Worm (Caenorhabditis elegans) whole organism, L4 larva: ENCODE data around the gene str-88.

Experiments used
- F10B5.3 ChIP-seq: sonication (generic microtip); optimal IDR thresholded peaks from 2 replicates; lab custom pipeline; 2016; ENCODE audit warnings: mild to moderate bottlenecking, missing genetic modification characterization, missing compliant biosample characterization
- F49E8.2 ChIP-seq: sonication (generic microtip); optimal IDR thresholded peaks from 2 replicates; lab custom pipeline; 2016; ENCODE audit warnings: missing compliant biosample characterization, mild to moderate bottlenecking, missing genetic modification characterization, borderline replicate concordance
- R02D3.7 ChIP-seq: fragments of 150-350 bp; sonication (generic microtip); optimal IDR thresholded peaks from 3 replicates; lab custom pipeline; 2014; ENCODE audit warnings: missing biosample characterization, missing genetic modification characterization
- T20F7.1 ChIP-seq: fragments of 200-800 bp; sonication (Bioruptor generic); optimal IDR thresholded peaks from 2 replicates; lab custom pipeline; 2018; ENCODE audit warnings: mild to moderate bottlenecking, missing genetic modification characterization, missing compliant biosample characterization
- Y105C5A.15 ChIP-seq: fragments of 200-800 bp; sonication (Bioruptor generic); IDR thresholded peaks from 2 replicates; pipeline ENCODE4 v1.3.6; 2022; ENCODE audit warnings: missing genetic modification characterization, missing compliant biosample characterization
- Y48G9A.11 ChIP-seq: fragments of 200-800 bp; sonication (Bioruptor generic); IDR thresholded peaks from 2 replicates; pipeline ENCODE4 v1.3.6; 2022; ENCODE audit warnings: missing genetic modification reagents, missing genetic modification characterization, missing compliant biosample characterization
- ZK337.2 ChIP-seq: fragments of 200-800 bp; sonication (Bioruptor generic); IDR thresholded peaks from 2 replicates; pipeline ENCODE4 v1.3.6; 2022; ENCODE audit warnings: missing genetic modification reagents, missing genetic modification characterization, missing compliant biosample characterization
- ceh-20 ChIP-seq: fragments of 200-800 bp; sonication (Bioruptor generic); IDR thresholded peaks from 2 replicates; pipeline ENCODE4 v1.3.6; 2022; ENCODE audit warnings: missing genetic modification reagents, missing genetic modification characterization, missing compliant biosample characterization
- ceh-62 ChIP-seq: sonication (generic microtip); optimal IDR thresholded peaks from 2 replicates; lab custom pipeline; 2017; ENCODE audit warnings: missing biosample characterization, missing genetic modification characterization
- ceh-82 ChIP-seq: sonication (generic microtip); optimal IDR thresholded peaks from 2 replicates; lab custom pipeline; 2017; ENCODE audit warnings: missing biosample characterization, missing genetic modification characterization
- cey-2 ChIP-seq: sonication (generic microtip); optimal IDR thresholded peaks from 3 replicates; lab custom pipeline; 2017; ENCODE audit warnings: missing genetic modification characterization, mild to moderate bottlenecking, missing compliant biosample characterization, antibody characterized with exemption, borderline replicate concordance; ENCODE audit not compliant: insufficient read depth
- daf-16 ChIP-seq, 3 experiments: sonication (generic microtip); optimal IDR thresholded peaks; 2 replicates each; lab custom pipeline; 2016 to 2017; ENCODE audit warnings: missing genetic modification characterization in 3 of 3, missing genetic modification reagents in 3 of 3, mild to moderate bottlenecking in 2 of 3, missing compliant biosample characterization in 2 of 3, missing biosample characterization in 1 of 3, moderate library complexity in 1 of 3
- daf-8 ChIP-seq: fragments of 200-800 bp; sonication (Bioruptor generic); IDR thresholded peaks from 2 replicates; pipeline ENCODE4 v1.3.6; 2022; ENCODE audit warnings: missing genetic modification characterization, missing compliant biosample characterization
- duxl-1 ChIP-seq: sonication (generic microtip); optimal IDR thresholded peaks from 2 replicates; lab custom pipeline; 2016; ENCODE audit warnings: mild to moderate bottlenecking, missing genetic modification characterization, moderate library complexity, missing compliant biosample characterization; ENCODE audit not compliant: poor library complexity
- fkh-10 ChIP-seq: fragments of 150-350 bp; optimal IDR thresholded peaks from 2 replicates; lab custom pipeline; 2014; ENCODE audit warnings: missing biosample characterization, missing genetic modification reagents, missing genetic modification characterization
- fos-1 ChIP-seq: fragments of 150-350 bp; optimal IDR thresholded peaks from 2 replicates; lab custom pipeline; 2014; ENCODE audit warnings: missing biosample characterization, missing genetic modification characterization
- gei-8 ChIP-seq: fragments of 200-800 bp; sonication (Bioruptor generic); optimal IDR thresholded peaks from 2 replicates; lab custom pipeline; 2018; ENCODE audit warnings: mild to moderate bottlenecking, missing genetic modification characterization, missing compliant biosample characterization
- lin-38 ChIP-seq: fragments of 200-800 bp; sonication (Bioruptor generic); IDR thresholded peaks from 2 replicates; pipeline ENCODE4 v1.3.6; 2022; ENCODE audit warnings: missing genetic modification reagents, missing genetic modification characterization, missing compliant biosample characterization
- lin-39 ChIP-seq: fragments of 150-350 bp; optimal IDR thresholded peaks from 2 replicates; lab custom pipeline; 2014; ENCODE audit warnings: missing biosample characterization, missing genetic modification reagents, missing genetic modification characterization
- lsy-2 ChIP-seq, 2 experiments: fragments of 150-350 bp in 1 of 2; sonication (generic microtip) in 1 of 2; optimal IDR thresholded peaks; 2 replicates each; lab custom pipeline; 2014 to 2017; ENCODE audit warnings: missing biosample characterization in 2 of 2, missing genetic modification characterization in 2 of 2
- mxl-3 ChIP-seq: fragments of 200-800 bp; sonication (Bioruptor generic); optimal IDR thresholded peaks from 2 replicates; lab custom pipeline; 2018; ENCODE audit warnings: mild to moderate bottlenecking, missing genetic modification characterization, missing compliant biosample characterization
- nhr-10 ChIP-seq: fragments of 150-350 bp; optimal IDR thresholded peaks from 2 replicates; lab custom pipeline; 2014; ENCODE audit warnings: missing biosample characterization, missing genetic modification characterization
- php-3 ChIP-seq: fragments of 200-800 bp; sonication (Bioruptor generic); IDR thresholded peaks from 2 replicates; pipeline ENCODE4 v1.3.6; 2022; ENCODE audit warnings: missing genetic modification reagents, missing genetic modification characterization, missing compliant biosample characterization
- pqm-1 ChIP-seq: sonication (generic microtip); optimal IDR thresholded peaks from 2 replicates; lab custom pipeline; 2017; ENCODE audit warnings: missing biosample characterization, missing genetic modification characterization
- rbr-2 ChIP-seq: sonication (generic microtip); optimal IDR thresholded peaks from 2 replicates; lab custom pipeline; 2016; ENCODE audit warnings: missing genotype, missing genetic modification characterization, missing compliant biosample characterization
- sdz-12 ChIP-seq: fragments of 200-800 bp; sonication (Bioruptor generic); optimal IDR thresholded peaks from 2 replicates; lab custom pipeline; 2018; ENCODE audit warnings: mild to moderate bottlenecking, missing genetic modification characterization, missing compliant biosample characterization
- spr-1 ChIP-seq: sonication (generic microtip); optimal IDR thresholded peaks from 2 replicates; lab custom pipeline; 2016; ENCODE audit warnings: mild to moderate bottlenecking, missing genetic modification characterization, missing compliant biosample characterization
- tag-97 ChIP-seq: fragments of 200-800 bp; sonication (Bioruptor generic); IDR thresholded peaks from 2 replicates; pipeline ENCODE4 v1.3.6; 2022; ENCODE audit warnings: missing genetic modification characterization, missing compliant biosample characterization
- unc-130 ChIP-seq: sonication (generic microtip); optimal IDR thresholded peaks from 2 replicates; lab custom pipeline; 2016; ENCODE audit warnings: missing genetic modification reagents, missing genetic modification characterization, missing compliant biosample characterization
- unc-62 ChIP-seq, 3 experiments: fragments of 150-350 bp in 1 of 3; sonication (generic microtip); optimal IDR thresholded peaks in 2 of 3; peaks in 1 of 3; 1 replicate in 1 of 3; 2 replicates in 2 of 3; lab custom pipeline; 2014 to 2017; ENCODE audit warnings: missing biosample characterization in 3 of 3, missing genetic modification characterization in 3 of 3, missing genetic modification reagents in 3 of 3, missing genotype in 1 of 3
- zfp-3 ChIP-seq: fragments of 200-800 bp; sonication (Bioruptor generic); conservative IDR thresholded peaks from 2 replicates; pipeline ENCODE4 v1.3.6; 2022; ENCODE audit warnings: missing genetic modification reagents, missing genetic modification characterization, missing compliant biosample characterization
- ztf-11 ChIP-seq: fragments of 150-350 bp; optimal IDR thresholded peaks from 2 replicates; lab custom pipeline; 2014; ENCODE audit warnings: missing biosample characterization, missing genetic modification characterization

Gene str-88

DNA sequence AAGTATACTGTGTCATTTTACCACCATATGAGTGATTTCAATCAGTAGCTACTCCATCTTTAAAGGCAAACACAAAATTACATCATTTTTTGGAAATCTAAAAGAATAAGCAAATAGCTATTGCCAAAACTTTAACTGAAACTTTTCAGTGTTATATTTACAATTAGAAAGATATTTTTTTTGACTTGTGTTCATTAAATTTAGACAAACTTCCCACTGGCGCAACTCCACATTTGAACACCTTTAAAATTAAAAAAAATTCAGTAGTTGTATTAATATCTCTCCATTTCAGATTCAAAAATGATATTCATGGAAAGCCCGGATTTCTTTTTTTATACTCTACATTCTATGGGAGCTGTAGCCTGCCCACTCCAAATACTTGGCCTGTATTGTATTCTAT, 30.2 kb upstream of the str-88 start, which contains the start of gene srh-264:
TSS of gene srh-264 (plus strand) at position 301 of the 400 bp plus-strand sequence.
- TF ChIP-seq lin-38 (GFP tag; lab: Robert Waterston, UW) (no peak), F49E8.2 (tag; lab: Kevin White, UChicago) (no peak), rbr-2 (tag; lab: Kevin White, UChicago) (no peak), unc-62 (GFP tag; optimal IDR thresholded peaks at IDR 0.05 in 1 of 2; lab: Kevin White, UChicago) (no peak), unc-62 (tag; optimal IDR thresholded peaks at IDR 0.05; lab: Kevin White, UChicago) (no peak), fkh-10 (GFP tag; lab: Kevin White, UChicago) (no peak), ztf-11 (tag; lab: Kevin White, UChicago) (no peak), zfp-3 (GFP tag; lab: Robert Waterston, UW) (no peak), php-3 (GFP tag; lab: Robert Waterston, UW) (no peak), tag-97 (GFP tag; lab: Robert Waterston, UW) (no peak), daf-8 (GFP tag; lab: Robert Waterston, UW) (no peak), nhr-10 (no peak)
- TF ChIP-seq, all 104 proteins: peak for 0

DNA sequence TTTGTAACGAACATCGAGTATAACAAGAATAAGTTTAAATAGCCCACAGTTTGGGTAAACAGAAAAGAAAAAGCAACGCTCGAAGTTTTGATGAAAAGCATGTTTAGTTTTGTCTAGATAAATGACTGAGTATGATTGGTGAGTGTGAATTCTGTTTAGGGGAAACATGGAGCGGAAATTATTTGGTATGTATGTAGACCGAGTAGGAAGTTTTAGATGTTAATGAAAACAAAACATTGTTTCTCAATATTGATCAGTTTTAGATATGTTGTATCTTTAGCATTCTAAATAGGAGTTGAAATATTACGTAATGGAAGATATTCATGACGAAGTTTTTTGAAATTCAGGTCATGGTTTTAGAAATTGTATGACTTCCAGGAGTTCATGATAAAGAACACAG, 29.0 kb upstream of the str-88 start, which contains the start of gene srbc-63:
TSS of gene srbc-63 (minus strand) at position 101 of the 400 bp plus-strand sequence.
- TF ChIP-seq Y48G9A.11 (GFP tag; lab: Robert Waterston, UW) (no peak), pqm-1 (tag; lab: Kevin White, UChicago) (no peak), unc-130 (GFP tag; lab: Kevin White, UChicago) (no peak), cey-2 (no peak)
- TF ChIP-seq, all 104 proteins: peak for 0

DNA sequence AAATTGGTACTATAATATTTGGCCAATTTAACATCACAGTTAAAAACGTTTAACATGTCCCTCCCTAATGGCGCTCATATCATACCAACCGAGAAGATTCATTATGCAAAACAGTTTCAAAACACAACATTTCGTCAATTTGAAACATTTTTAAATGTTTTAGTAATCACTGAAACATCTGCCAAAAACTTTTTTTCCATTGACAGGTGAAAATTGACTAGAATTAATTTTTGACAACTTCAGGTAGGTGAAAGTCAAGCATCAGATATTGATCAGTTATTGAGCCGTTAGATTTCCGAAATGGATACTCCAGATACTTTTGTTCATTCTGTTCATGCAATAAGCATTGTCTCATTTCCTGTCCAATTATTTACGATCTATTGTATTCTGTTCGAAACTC, 23.3 kb upstream of the str-88 start, which contains the start of gene srh-257:
TSS of gene srh-257 (plus strand) at position 301 of the 400 bp plus-strand sequence.
- TF ChIP-seq F10B5.3 (tag; lab: Kevin White, UChicago) (no peak), fos-1 (tag; lab: Kevin White, UChicago) (no peak), ceh-62 (tag; lab: Kevin White, UChicago) (no peak), spr-1 (no peak), ceh-82 (tag; lab: Kevin White, UChicago) (no peak), lin-39 (no peak), ceh-20 (GFP tag; lab: Robert Waterston, UW) (no peak), T20F7.1 (GFP tag; lab: Kevin White, UChicago) (no peak)

DNA sequence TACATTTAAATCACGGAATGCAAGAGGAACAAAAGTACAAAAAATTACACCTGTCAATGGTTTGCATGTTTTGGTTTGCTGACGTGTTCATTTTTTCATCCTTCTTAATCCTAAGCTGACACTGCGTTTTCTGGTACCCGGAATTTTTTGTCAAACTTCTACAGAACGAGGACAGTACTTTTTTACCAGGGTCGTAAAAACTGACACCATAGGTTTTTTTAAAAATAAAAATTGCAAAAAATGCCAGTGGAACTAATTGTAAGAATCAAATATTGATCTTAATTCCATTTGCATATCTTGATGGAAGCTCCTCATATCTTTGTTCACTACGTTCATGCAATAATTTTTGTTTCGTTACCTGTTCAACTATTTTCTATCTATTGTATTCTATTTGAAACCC, 21.2 kb upstream of the str-88 start, which contains the start of gene srh-258:
TSS of gene srh-258 (plus strand) at position 301 of the 400 bp plus-strand sequence.
- TF ChIP-seq sdz-12 (GFP tag; lab: Kevin White, UChicago) (no peak), gei-8 (GFP tag; lab: Kevin White, UChicago) (no peak), mxl-3 (GFP tag; lab: Kevin White, UChicago) (no peak), duxl-1 (no peak), lsy-2 (tag; optimal IDR thresholded peaks at IDR 0.05; lab: Kevin White, UChicago) (no peak)
- TF ChIP-seq, all 104 proteins: peak for 0

DNA sequence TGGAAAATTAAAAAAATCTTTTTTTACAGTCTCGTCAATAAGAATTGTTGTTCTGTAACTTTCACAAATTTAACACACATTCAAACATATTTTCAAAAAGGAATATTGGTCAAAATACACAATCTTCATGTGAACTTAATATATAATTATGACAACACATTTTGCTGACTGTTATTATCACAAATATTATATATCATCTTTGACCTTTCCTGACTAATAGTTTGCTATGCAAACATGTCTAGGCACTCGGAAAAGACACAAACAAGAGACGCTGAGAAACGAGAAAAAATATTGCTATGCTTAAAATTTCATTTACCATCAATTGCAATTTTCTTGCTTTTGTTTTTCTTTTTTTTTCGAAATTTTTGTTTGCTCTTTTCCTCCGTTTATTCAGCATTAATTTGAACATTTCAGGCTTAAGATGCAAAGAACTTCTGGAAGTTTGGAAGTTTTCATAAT, 18.2 kb upstream of the str-88 start, which contains the start of gene fbxa-135:
TSS of gene fbxa-135 (plus strand) at position 409 of the 459 bp plus-strand sequence.
- TF ChIP-seq R02D3.7 (tag; lab: Kevin White, UChicago) = no peak
- TF ChIP-seq daf-16 (GFP tag; optimal IDR thresholded peaks at IDR 0.05; lab: Kevin White, UChicago) = no peak
- TF ChIP-seq daf-16 (tag; optimal IDR thresholded peaks at IDR 0.05; lab: Kevin White, UChicago) = peak; percentile 93
- TF ChIP-seq lsy-2 (tag; optimal IDR thresholded peaks at IDR 0.05; lab: Kevin White, UChicago) = no peak
- no peak for TF ChIP-seq fos-1 (tag; lab: Kevin White, UChicago)
- TF ChIP-seq ZK337.2 (GFP tag; lab: Robert Waterston, UW) = no peak
- TF ChIP-seq Y105C5A.15 = no peak
